Fruit fly (Drosophila melanogaster) whole organism, adult: ENCODE data around the gene CG10809.

ENCODE experiments used
- CG14711 ChIP-seq: fragments of 200-800 bp; sonication (Bioruptor generic); optimal IDR thresholded peaks from 2 replicates; lab custom pipeline; 2018; ENCODE audit warnings: missing biosample characterization, mild to moderate bottlenecking, missing genetic modification characterization, moderate library complexity
- CG33017 ChIP-seq: fragments of 200-800 bp; sonication (Bioruptor generic); optimal IDR thresholded peaks from 2 replicates; lab custom pipeline; 2018; ENCODE audit warnings: missing biosample characterization, mild to moderate bottlenecking, missing genetic modification characterization, moderate library complexity
- Clk ChIP-seq: fragments of 200-800 bp; sonication (Bioruptor generic); optimal IDR thresholded peaks from 2 replicates; lab custom pipeline; 2017; ENCODE audit warnings: missing biosample characterization, missing genetic modification characterization
- Hr96 ChIP-seq: fragments of 200-800 bp; sonication (Bioruptor generic); optimal IDR thresholded peaks from 2 replicates; lab custom pipeline; 2016; ENCODE audit warnings: missing biosample characterization, missing genetic modification characterization
- Mnt ChIP-seq: fragments of 200-800 bp; sonication (Bioruptor generic); optimal IDR thresholded peaks from 2 replicates; lab custom pipeline; 2016; ENCODE audit warnings: missing biosample characterization, mild to moderate bottlenecking, missing genetic modification characterization
- cic ChIP-seq: fragments of 200-800 bp; sonication (Bioruptor generic); optimal IDR thresholded peaks from 2 replicates; lab custom pipeline; 2017; ENCODE audit warnings: missing biosample characterization, mild to moderate bottlenecking, missing genetic modification characterization, moderate library complexity
- kay ChIP-seq: fragments of 200-800 bp; sonication (Bioruptor generic); peaks from one replicate; lab custom pipeline; 2016; ENCODE audit warnings: missing biosample characterization, missing genetic modification characterization, borderline replicate concordance
- toe ChIP-seq: fragments of 200-800 bp; sonication (Bioruptor generic); optimal IDR thresholded peaks from 2 replicates; lab custom pipeline; 2016; ENCODE audit warnings: missing biosample characterization, missing genetic modification characterization

DNA sequence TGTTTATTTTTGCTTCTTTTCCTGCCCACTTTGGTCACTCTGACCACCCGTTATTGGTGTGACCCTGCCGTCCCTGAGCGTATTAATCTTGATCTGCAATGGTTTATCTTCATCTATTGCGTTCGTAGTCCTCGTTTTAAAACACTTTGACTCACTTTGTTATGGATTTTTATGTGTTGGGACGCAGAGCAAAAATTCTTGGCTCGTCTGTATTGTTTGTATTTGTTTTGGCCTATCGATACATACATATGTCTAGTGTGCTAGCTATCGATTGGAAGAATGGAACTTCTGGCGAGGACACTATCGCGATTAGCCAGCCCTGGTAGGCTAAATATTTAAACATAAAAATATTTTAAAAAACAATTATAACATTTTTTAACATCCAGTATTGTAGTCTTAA, at the start of gene CG10809:
- TF ChIP-seq kay = no peak
- TF ChIP-seq CG33017 (tag; lab: Kevin White, UChicago) = no peak
- TF ChIP-seq Hr96 = no peak
- peak; percentile 31 for TF ChIP-seq CG14711 (tag; lab: Kevin White, UChicago)
- TF ChIP-seq cic (GFP tag; lab: Kevin White, UChicago) = peak; percentile 34
- TF ChIP-seq toe (GFP tag; lab: Kevin White, UChicago) = peak; percentile 25
- TF ChIP-seq Clk (GFP tag; lab: Kevin White, UChicago) = no peak
- TF ChIP-seq Mnt (GFP tag; lab: Kevin White, UChicago) = peak; percentile 54
